In the genomic region with DNA sequence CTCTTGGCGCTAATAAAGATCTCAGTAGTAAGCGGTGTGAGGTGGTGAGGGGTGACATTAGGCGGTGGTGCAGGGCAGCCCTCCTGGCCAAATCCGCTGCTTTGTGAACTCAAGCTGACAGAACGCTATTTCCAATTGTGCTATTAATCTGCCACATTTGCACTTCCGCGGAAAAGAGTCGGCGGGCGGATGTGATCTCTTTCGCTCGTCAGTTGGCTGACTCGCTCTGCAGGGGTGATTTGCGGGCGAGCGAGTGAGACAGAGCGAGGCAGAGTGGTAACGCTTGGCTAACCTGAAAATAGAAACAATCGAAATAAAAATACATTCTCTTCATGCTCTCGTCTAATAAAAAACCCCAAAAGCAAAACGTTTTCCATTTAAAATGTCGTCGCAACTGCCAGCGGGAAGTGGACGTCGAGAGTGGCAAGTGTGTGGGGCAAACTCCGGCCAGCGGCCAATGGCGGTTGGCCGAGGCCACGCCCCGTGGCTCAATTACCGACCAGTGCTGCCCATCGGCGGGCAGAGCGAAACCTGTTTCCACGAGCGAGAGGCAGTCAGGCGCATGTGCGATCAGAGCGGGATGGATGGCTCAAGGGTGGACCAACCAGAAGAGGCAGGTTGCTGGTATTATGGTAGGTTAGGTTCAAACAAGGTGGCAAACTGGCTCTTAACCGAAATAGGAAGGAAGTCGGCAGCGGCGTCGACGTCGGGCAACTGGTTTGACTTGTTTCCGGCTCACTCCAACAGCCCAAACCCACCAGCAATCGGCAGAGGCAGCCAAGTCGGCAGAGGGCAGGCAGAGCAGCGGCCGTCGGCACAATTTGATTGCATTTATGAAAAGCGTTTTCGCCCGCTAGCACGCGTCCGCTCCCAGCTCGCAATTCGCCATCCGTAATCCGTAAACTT, we compare ENCODE assay signal across 6 fruit fly cellular contexts.
TF ChIP-seq lines count a peak whose summit lies in the region.

A gene (plus strand): TSS at position 856 of the 906 bp plus-strand sequence.

- no peak for TF ChIP-seq CTCF in whole organism, embryonic (GFP tag; optimal IDR thresholded peaks at IDR 0.05; lab: Kevin White, UChicago)

TF ChIP-seq in whole organism, 6 proteins besides CTCF, POLR2A, EP300 and RAD21:
- TF ChIP-seq usp (GFP tag; optimal IDR thresholded peaks at IDR 0.05; lab: Kevin White, UChicago): no peak
- no peak for TF ChIP-seq psq (optimal IDR thresholded peaks at IDR 0.05; lab: Kevin White, UChicago)
- TF ChIP-seq Dll (optimal IDR thresholded peaks at IDR 0.05; lab: Kevin White, UChicago): peak; percentile 81
- TF ChIP-seq pan (optimal IDR thresholded peaks at IDR 0.05; lab: Kevin White, UChicago): no peak

TF ChIP-seq in whole organism, adult, 20 proteins besides CTCF, POLR2A, EP300 and RAD21:
- no peak for TF ChIP-seq CG7101 (tag; optimal IDR thresholded peaks at IDR 0.05; lab: Kevin White, UChicago)
- peak; percentile 23 for TF ChIP-seq pad (GFP tag; optimal IDR thresholded peaks at IDR 0.05; lab: Kevin White, UChicago)
- peak; percentile 24 for TF ChIP-seq Mnt (GFP tag; optimal IDR thresholded peaks at IDR 0.05; lab: Kevin White, UChicago)
- TF ChIP-seq toe (GFP tag; optimal IDR thresholded peaks at IDR 0.05; lab: Kevin White, UChicago): peak; percentile 4

TF ChIP-seq in whole organism, embryonic, 481 proteins besides CTCF, POLR2A, EP300 and RAD21 (continues in another document):
- TF ChIP-seq Dfd (GFP tag; optimal IDR thresholded peaks at IDR 0.05; lab: Kevin White, UChicago): no peak
- no peak for TF ChIP-seq Blimp-1 (GFP tag; optimal IDR thresholded peaks at IDR 0.05; lab: Kevin White, UChicago)
- TF ChIP-seq rib (GFP tag; IDR thresholded peaks at IDR 0.05; lab: Robert Waterston, UW): peak; percentile 13; the same call in 1 of the 2 replicates
- TF ChIP-seq amos (GFP tag; IDR thresholded peaks at IDR 0.05; lab: Robert Waterston, UW; ENCODE audit: partially characterized antibody): peak; percentile 40; the same call in 1 of the 2 replicates
- 0 out of 3 replicates have a peak, but pooled peaks have one; percentile 13 for TF ChIP-seq gce (GFP tag; IDR thresholded peaks at IDR 0.05; lab: Robert Waterston, UW)
- peak; percentile 90; the same call in 3 of the 4 replicates for TF ChIP-seq chinmo (GFP tag; IDR thresholded peaks at IDR 0.05; lab: Robert Waterston, UW; ENCODE audit: partially characterized antibody)
- TF ChIP-seq tup (GFP tag; optimal IDR thresholded peaks at IDR 0.05; lab: Kevin White, UChicago): peak; percentile 51
- TF ChIP-seq z (GFP tag; IDR thresholded peaks at IDR 0.05; lab: Robert Waterston, UW): peak; percentile 11; the same call in 1 of the 3 replicates
- no peak for TF ChIP-seq CG12219 (GFP tag; optimal IDR thresholded peaks at IDR 0.05; lab: Kevin White, UChicago)
- TF ChIP-seq CG4617 (GFP tag; optimal IDR thresholded peaks at IDR 0.05; lab: Kevin White, UChicago; ENCODE audit: borderline replicate concordance): no peak
- peak; percentile 32; the same call in 1 of the 2 replicates for TF ChIP-seq hbn (GFP tag; IDR thresholded peaks at IDR 0.05; lab: Robert Waterston, UW; ENCODE audit: partially characterized antibody)
- TF ChIP-seq crol (GFP tag; IDR thresholded peaks at IDR 0.05; lab: Robert Waterston, UW): peak; percentile 75
- peak; percentile 100 for TF ChIP-seq Nf-YB (GFP tag; optimal IDR thresholded peaks at IDR 0.05; lab: Kevin White, UChicago)
- TF ChIP-seq CG8478 (optimal IDR thresholded peaks at IDR 0.05; lab: Kevin White, UChicago): peak; percentile 28
- TF ChIP-seq unc-4 (GFP tag; IDR thresholded peaks at IDR 0.05; lab: Robert Waterston, UW; ENCODE audit: partially characterized antibody): peak; percentile 31; the same call in 1 of the 2 replicates

TF ChIP-seq in whole organism, prepupa, 60 proteins besides CTCF, POLR2A, EP300 and RAD21 (continues in another document):
- peak; percentile 57 for TF ChIP-seq vri (GFP tag; optimal IDR thresholded peaks at IDR 0.05; lab: Kevin White, UChicago)
- no peak for TF ChIP-seq Ets96B (tag; optimal IDR thresholded peaks at IDR 0.05; lab: Kevin White, UChicago)
- TF ChIP-seq esn (GFP tag; optimal IDR thresholded peaks at IDR 0.05; lab: Kevin White, UChicago): peak; percentile 14
- TF ChIP-seq svp (GFP tag; lab: Kevin White, UChicago): peak; percentile 53
- TF ChIP-seq fd59A (GFP tag; optimal IDR thresholded peaks at IDR 0.05; lab: Kevin White, UChicago): peak; percentile 8
- TF ChIP-seq Hr4 (GFP tag; optimal IDR thresholded peaks at IDR 0.05; lab: Kevin White, UChicago): no peak
- TF ChIP-seq cyc (GFP tag; optimal IDR thresholded peaks at IDR 0.05; lab: Kevin White, UChicago): no peak
- TF ChIP-seq CG6808 (GFP tag; optimal IDR thresholded peaks at IDR 0.05; lab: Kevin White, UChicago): peak; percentile 100
- no peak for TF ChIP-seq CG1621 (tag; optimal IDR thresholded peaks at IDR 0.05; lab: Kevin White, UChicago)
- peak; percentile 73 for TF ChIP-seq Eip78C (GFP tag; lab: Kevin White, UChicago)
- peak; percentile 38; the same call in 1 of the 3 replicates for TF ChIP-seq CG8119 (GFP tag; IDR thresholded peaks at IDR 0.05; lab: Robert Waterston, UW)
- TF ChIP-seq Met (GFP tag; optimal IDR thresholded peaks at IDR 0.05; lab: Kevin White, UChicago): peak; percentile 1
- TF ChIP-seq CG6163 (GFP tag; IDR thresholded peaks at IDR 0.05; lab: Robert Waterston, UW): peak; percentile 61; the same call in 2 of the 3 replicates
- TF ChIP-seq Sox102F (GFP tag; optimal IDR thresholded peaks at IDR 0.05; lab: Kevin White, UChicago): peak; percentile 9
- peak; percentile 9 for TF ChIP-seq CG6792 (GFP tag; optimal IDR thresholded peaks at IDR 0.05; lab: Kevin White, UChicago)
- no peak for TF ChIP-seq CG9139 (GFP tag; optimal IDR thresholded peaks at IDR 0.05; lab: Kevin White, UChicago)
- TF ChIP-seq CG4318 (GFP tag; optimal IDR thresholded peaks at IDR 0.05; lab: Kevin White, UChicago): no peak
- peak in 1 of 2 experiments; percentile 42 for TF ChIP-seq ss (GFP tag; optimal IDR thresholded peaks at IDR 0.05; lab: Kevin White, UChicago)
- TF ChIP-seq Ets21C (GFP tag; optimal IDR thresholded peaks at IDR 0.05; lab: Kevin White, UChicago): no peak

TF ChIP-seq in whole organism, pupa, 21 proteins besides CTCF, POLR2A, EP300 and RAD21 (continues in another document):
- TF ChIP-seq CG8301 (tag; optimal IDR thresholded peaks at IDR 0.05; lab: Kevin White, UChicago) (no peak), CG13204 (GFP tag; optimal IDR thresholded peaks at IDR 0.05; lab: Kevin White, UChicago) (peak; percentile 31), CG10348 (GFP tag; IDR thresholded peaks at IDR 0.05; lab: Robert Waterston, UW) (no peak), CG4496 (GFP tag; IDR thresholded peaks at IDR 0.05; lab: Robert Waterston, UW) (0 out of 3 replicates have a peak, but pooled peaks have one; percentile 44), CG8159 (tag; optimal IDR thresholded peaks at IDR 0.05; lab: Kevin White, UChicago) (peak; percentile 69), CG9948 (tag; optimal IDR thresholded peaks at IDR 0.05; lab: Kevin White, UChicago) (no peak), Ets98B (GFP tag; IDR thresholded peaks at IDR 0.05; lab: Robert Waterston, UW) (no peak; the same call in 1 of the 2 replicates), CG14655 (GFP tag; optimal IDR thresholded peaks at IDR 0.05; lab: Kevin White, UChicago) (no peak), rn (GFP tag; IDR thresholded peaks at IDR 0.05; lab: Robert Waterston, UW) (no peak), Pif1B (GFP tag; optimal IDR thresholded peaks at IDR 0.05; lab: Kevin White, UChicago) (peak; percentile 63), CG34367 (tag; optimal IDR thresholded peaks at IDR 0.05; lab: Kevin White, UChicago) (no peak), gl (tag; optimal IDR thresholded peaks at IDR 0.05; lab: Kevin White, UChicago) (no peak), CG32121 (GFP tag; IDR thresholded peaks at IDR 0.05; lab: Robert Waterston, UW) (0 out of 2 replicates have a peak, but pooled peaks have one; percentile 30), EcR (GFP tag; optimal IDR thresholded peaks at IDR 0.05; lab: Kevin White, UChicago) (peak; percentile 39), Pif1A (GFP tag; optimal IDR thresholded peaks at IDR 0.05; lab: Kevin White, UChicago) (no peak), CG17806 (tag; optimal IDR thresholded peaks at IDR 0.05; lab: Kevin White, UChicago) (no peak), Snoo (tag; optimal IDR thresholded peaks at IDR 0.05; lab: Kevin White, UChicago) (peak; percentile 2), fd96Ca (GFP tag; IDR thresholded peaks at IDR 0.05; lab: Robert Waterston, UW) (peak; percentile 56; the same call in 1 of the 3 replicates), CG15710 (tag; optimal IDR thresholded peaks at IDR 0.05; lab: Kevin White, UChicago) (no peak)

TF ChIP-seq in whole organism, wandering third instar larva, 38 proteins besides CTCF, POLR2A, EP300 and RAD21 (continues in another document):
- TF ChIP-seq h (GFP tag; optimal IDR thresholded peaks at IDR 0.05; lab: Kevin White, UChicago) (peak; percentile 79), CG32264 (GFP tag; optimal IDR thresholded peaks at IDR 0.05; lab: Kevin White, UChicago) (peak; percentile 51), ey (GFP tag; optimal IDR thresholded peaks at IDR 0.05; lab: Kevin White, UChicago) (peak; percentile 69), dmrt93B (GFP tag; optimal IDR thresholded peaks at IDR 0.05; lab: Kevin White, UChicago) (no peak), usp (GFP tag; optimal IDR thresholded peaks at IDR 0.05; lab: Kevin White, UChicago) (no peak), GATAd (GFP tag; optimal IDR thresholded peaks at IDR 0.05; lab: Kevin White, UChicago) (peak; percentile 6), sv (GFP tag; optimal IDR thresholded peaks at IDR 0.05; lab: Kevin White, UChicago) (peak; percentile 30), Dif (GFP tag; optimal IDR thresholded peaks at IDR 0.05; lab: Kevin White, UChicago; ENCODE audit: partially characterized antibody) (peak; percentile 93), Jra (GFP tag; optimal IDR thresholded peaks at IDR 0.05; lab: Kevin White, UChicago) (peak; percentile 87), pan (optimal IDR thresholded peaks at IDR 0.05; lab: Kevin White, UChicago) (no peak), Rel (GFP tag; optimal IDR thresholded peaks at IDR 0.05; lab: Kevin White, UChicago) (peak; percentile 73), Rel (tag; optimal IDR thresholded peaks at IDR 0.05; lab: Kevin White, UChicago) (no peak), rgr (GFP tag; optimal IDR thresholded peaks at IDR 0.05; lab: Kevin White, UChicago) (peak; percentile 71), tai (GFP tag; optimal IDR thresholded peaks at IDR 0.05; lab: Kevin White, UChicago) (peak; percentile 86), Myc (optimal IDR thresholded peaks at IDR 0.05; lab: Kevin White, UChicago) (no peak), dl (GFP tag; optimal IDR thresholded peaks at IDR 0.05; lab: Kevin White, UChicago; ENCODE audit: insufficient read depth in 1 of 2, partially characterized antibody in 2 of 2) (peak; percentile 20 to 75), CrebA (GFP tag; optimal IDR thresholded peaks at IDR 0.05; lab: Kevin White, UChicago; ENCODE audit: borderline replicate concordance) (peak; percentile 79), br (GFP tag; optimal IDR thresholded peaks at IDR 0.05; lab: Kevin White, UChicago) (peak; percentile 68), fru (GFP tag; optimal IDR thresholded peaks at IDR 0.05; lab: Kevin White, UChicago) (peak; percentile 55), foxo (GFP tag; optimal IDR thresholded peaks at IDR 0.05; lab: Kevin White, UChicago) (peak; percentile 10 to 60), Vsx2 (GFP tag; optimal IDR thresholded peaks at IDR 0.05; lab: Kevin White, UChicago; ENCODE audit: partially characterized antibody) (peak; percentile 95)
